Fruit fly (Drosophila melanogaster) whole organism, embryonic: Measurements from ENCODE around the gene CG6867.

Source experiments
- CG12155 ChIP-seq: fragments of 200-800 bp; sonication (Bioruptor generic); optimal IDR thresholded peaks from 3 replicates; lab custom pipeline; 2016; ENCODE audit warnings: missing biosample characterization, missing genetic modification characterization
- CG13287 ChIP-seq: fragments of 200-800 bp; sonication (Bioruptor generic); IDR thresholded peaks from 2 replicates; pipeline ENCODE4 v1.3.6; 2022; ENCODE audit warnings: missing biosample characterization, missing genetic modification characterization; ENCODE audit not compliant: partially characterized antibody
- CG3407 ChIP-seq: fragments of 200-800 bp; sonication (Bioruptor generic); optimal IDR thresholded peaks from 2 replicates; lab custom pipeline; 2018; ENCODE audit warnings: missing biosample characterization, mild to moderate bottlenecking, missing genetic modification characterization
- CG3995 ChIP-seq: fragments of 200-800 bp; sonication (Bioruptor generic); optimal IDR thresholded peaks from 3 replicates; lab custom pipeline; 2016; ENCODE audit warnings: missing biosample characterization, missing genetic modification characterization
- CG5245 ChIP-seq: fragments of 200-800 bp; sonication (Bioruptor generic); optimal IDR thresholded peaks from 3 replicates; lab custom pipeline; 2016; ENCODE audit warnings: missing biosample characterization, missing genetic modification characterization
- Kr ChIP-seq: fragments of 200-800 bp; sonication (Bioruptor generic); optimal IDR thresholded peaks from 2 replicates; lab custom pipeline; 2017; ENCODE audit warnings: missing biosample characterization, mild to moderate bottlenecking, missing genetic modification characterization
- Sin3A ChIP-seq: fragments of >200 bp; optimal IDR thresholded peaks from 2 replicates; lab custom pipeline; 2018
- lola ChIP-seq, 3 experiments: fragments of >200 bp in 2 of 3; fragments of 200-800 bp in 1 of 3; sonication (Bioruptor generic) in 1 of 3; optimal IDR thresholded peaks; 2 replicates each; lab custom pipeline; 2017 to 2019; ENCODE audit warnings: missing biosample characterization in 3 of 3, missing genetic modification characterization in 3 of 3, mild to moderate bottlenecking in 1 of 3, moderate library complexity in 1 of 3
- phol ChIP-seq: fragments of 200-800 bp; sonication (Bioruptor generic); optimal IDR thresholded peaks from 3 replicates; lab custom pipeline; 2018; ENCODE audit warnings: missing biosample characterization, mild to moderate bottlenecking, missing genetic modification characterization, moderate library complexity
- psq ChIP-seq: fragments of 200-800 bp; sonication (Bioruptor generic); optimal IDR thresholded peaks from 2 replicates; lab custom pipeline; 2017; ENCODE audit warnings: missing biosample characterization, missing genetic modification characterization
- sr ChIP-seq: fragments of 200-800 bp; sonication (Bioruptor generic); IDR thresholded peaks from 3 replicates; pipeline ENCODE4 v1.3.6; 2022; ENCODE audit warnings: missing biosample characterization, missing genetic modification characterization
- wdn ChIP-seq: fragments of 200-800 bp; sonication (Bioruptor generic); IDR thresholded peaks from 2 replicates; pipeline ENCODE4 v1.3.6; 2022; ENCODE audit warnings: missing biosample characterization, missing genetic modification characterization

DNA sequence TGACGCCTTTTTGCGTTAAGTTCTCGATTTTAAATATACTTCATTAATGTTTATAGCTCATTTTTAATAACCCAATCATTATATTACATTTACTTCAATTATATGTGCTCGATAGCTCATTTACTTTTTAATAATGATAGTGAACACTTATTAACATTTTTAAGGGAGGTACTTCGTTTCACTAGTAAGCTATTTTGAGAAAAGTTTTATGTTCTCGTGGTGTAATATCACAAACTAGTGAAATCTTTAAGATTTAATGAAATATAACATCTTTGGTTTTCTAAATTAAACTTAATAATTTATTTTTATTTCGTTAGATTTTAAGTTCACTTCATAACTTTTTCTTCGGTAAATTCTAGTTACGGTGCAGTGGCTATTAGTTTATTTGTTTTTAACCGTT lies 16.2 kb upstream of the CG6867 start, which contains the start of gene CG12672:
- TF ChIP-seq phol (no peak), CG12155 (GFP tag; lab: Kevin White, UChicago) (no peak), wdn (GFP tag; lab: Robert Waterston, UW) (no peak), Sin3A (lab: Kevin White, UChicago) (no peak), CG3407 (GFP tag; lab: Kevin White, UChicago) (no peak), CG13287 (GFP tag; lab: Robert Waterston, UW) (no peak), CG5245 (no peak), CG3995 (no peak), lola (GFP tag; optimal IDR thresholded peaks at IDR 0.05; lab: Kevin White, UChicago) (no peak), psq (GFP tag; lab: Kevin White, UChicago) (no peak), Kr (no peak), sr (GFP tag; lab: Robert Waterston, UW) (no peak)
